Worm (Caenorhabditis elegans) whole organism, mixed stage, embryonic: Measurements from ENCODE around the gene sra-27.

Source experiments
- ces-1 ChIP-seq: fragments of 150-350 bp; optimal IDR thresholded peaks from 2 replicates; lab custom pipeline; 2014; ENCODE audit warnings: missing biosample characterization, missing genetic modification reagents, missing genetic modification characterization
- drap-1 ChIP-seq: fragments of 200-800 bp; sonication (Bioruptor generic); optimal IDR thresholded peaks from 3 replicates; lab custom pipeline; 2018; ENCODE audit warnings: mild to moderate bottlenecking, missing genetic modification characterization, missing compliant biosample characterization
- nhr-237 ChIP-seq: fragments of 150-350 bp; optimal IDR thresholded peaks from 2 replicates; lab custom pipeline; 2014; ENCODE audit warnings: missing biosample characterization, missing genetic modification characterization

DNA sequence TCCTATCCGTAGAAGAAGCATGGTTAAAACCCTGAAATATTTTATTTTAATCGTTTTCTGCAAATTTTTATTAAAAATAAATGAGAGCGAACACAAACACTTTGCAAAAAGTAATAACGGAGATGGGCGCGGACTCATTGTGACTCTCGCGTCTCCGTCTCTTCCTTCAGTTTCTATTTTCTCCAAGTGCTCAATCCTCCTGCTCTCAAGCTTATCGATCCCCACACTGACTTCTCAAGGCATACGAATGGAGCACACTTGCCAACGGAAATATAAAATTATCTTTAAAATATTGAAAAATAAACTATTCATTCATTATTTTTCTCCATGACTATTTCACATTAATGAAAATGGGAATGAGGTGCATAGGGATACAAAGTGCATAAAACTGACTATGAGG, 29.2 kb downstream of the sra-27 start, which contains the start of gene dnj-8:
- TF ChIP-seq ces-1 (GFP tag; lab: Kevin White, UChicago): no peak
- TF ChIP-seq nhr-237 (tag; lab: Kevin White, UChicago): no peak
- no peak for TF ChIP-seq drap-1 (GFP tag; lab: Kevin White, UChicago)
